Comparison of ENCODE assay signal across 4 worm cellular contexts in the genomic region with DNA sequence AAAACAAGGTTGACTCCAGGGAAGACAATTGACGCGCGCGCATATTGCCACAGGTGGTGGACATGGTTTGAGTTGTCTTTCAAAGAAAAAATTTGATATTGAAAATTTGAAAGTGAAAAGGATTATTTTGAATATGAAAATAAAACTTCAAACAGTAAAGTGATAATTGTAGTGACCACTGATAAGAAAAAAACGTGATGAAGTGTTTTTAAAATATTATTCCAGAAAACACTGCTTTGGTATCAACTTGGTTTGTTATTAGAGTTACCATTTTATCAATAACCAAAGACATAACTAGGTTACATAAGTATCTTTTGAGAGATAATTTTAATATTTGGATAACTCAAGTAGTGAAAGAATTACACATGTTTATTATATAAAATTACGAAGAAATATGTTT.
A peak's percentile ranks its signal among the peaks of the same experiment; 100 is the strongest.
TF ChIP-seq lines count a peak whose summit lies in the region.

No protein-coding gene starts in this region.

TF ChIP-seq in whole organism, L1 larva, 84 proteins besides CTCF, POLR2A, EP300 and RAD21:
- peak; percentile 43 for TF ChIP-seq elt-2 (tag; optimal IDR thresholded peaks at IDR 0.05; lab: Kevin White, UChicago)
- no peak for TF ChIP-seq dsc-1 (tag; optimal IDR thresholded peaks at IDR 0.05; lab: Kevin White, UChicago)
TF ChIP-seq in whole organism, L1 larva: peak in this region for 1.

TF ChIP-seq in whole organism, L3 larva, 47 proteins besides CTCF, POLR2A, EP300 and RAD21:
- TF ChIP-seq unc-62 (GFP tag; optimal IDR thresholded peaks at IDR 0.05; lab: Kevin White, UChicago) (no peak), elt-2 (tag; optimal IDR thresholded peaks at IDR 0.05; lab: Kevin White, UChicago) (peak; percentile 44), pha-4 (tag; optimal IDR thresholded peaks at IDR 0.05; lab: Kevin White, UChicago) (peak; percentile 55), nhr-77 (tag; optimal IDR thresholded peaks at IDR 0.05; lab: Kevin White, UChicago) (no peak)

TF ChIP-seq in whole organism, L4 larva, 104 proteins besides CTCF, POLR2A, EP300 and RAD21:
- peak; percentile 72 for TF ChIP-seq dve-1 (tag; optimal IDR thresholded peaks at IDR 0.05; lab: Kevin White, UChicago; ENCODE audit: insufficient read depth)
- TF ChIP-seq snpc-4 (tag; optimal IDR thresholded peaks at IDR 0.05; lab: Kevin White, UChicago) = no peak
- peak; percentile 45 for TF ChIP-seq nhr-28 (tag; optimal IDR thresholded peaks at IDR 0.05; lab: Kevin White, UChicago)
- TF ChIP-seq hlh-11 (tag; optimal IDR thresholded peaks at IDR 0.05; lab: Kevin White, UChicago) = peak; percentile 29
- no peak for TF ChIP-seq daf-16 (GFP tag; optimal IDR thresholded peaks at IDR 0.05; lab: Kevin White, UChicago)
- peak; percentile 95 for TF ChIP-seq daf-16 (tag; optimal IDR thresholded peaks at IDR 0.05; lab: Kevin White, UChicago)

TF ChIP-seq in whole organism, young adult, 124 proteins besides CTCF, POLR2A, EP300 and RAD21:
- TF ChIP-seq lsl-1 (GFP tag; optimal IDR thresholded peaks at IDR 0.05; lab: Kevin White, UChicago) = no peak
- TF ChIP-seq nhr-80 (tag; optimal IDR thresholded peaks at IDR 0.05; lab: Kevin White, UChicago) = peak; percentile 37
- no peak for TF ChIP-seq lin-35 (GFP tag; optimal IDR thresholded peaks at IDR 0.05; lab: Kevin White, UChicago)
- 0 out of 2 replicates have a peak, but pooled peaks have one; percentile 25 for TF ChIP-seq aptf-2 (GFP tag; conservative IDR thresholded peaks at IDR 0.05; lab: Robert Waterston, UW)
